Worm (Caenorhabditis elegans) whole organism, late embryonic: ENCODE measurements around the gene srd-41.

ENCODE experiments used
- K09A11.1 ChIP-seq: sonication (generic microtip); optimal IDR thresholded peaks from 2 replicates; lab custom pipeline; 2017; ENCODE audit warnings: antibody characterized with exemption, mild to moderate bottlenecking, missing genetic modification characterization, missing compliant biosample characterization; ENCODE audit not compliant: insufficient read depth
- T23F11.4 ChIP-seq: fragments of 200-800 bp; sonication (Bioruptor generic); optimal IDR thresholded peaks from 2 replicates; lab custom pipeline; 2018; ENCODE audit warnings: mild to moderate bottlenecking, missing genetic modification characterization, missing compliant biosample characterization
- Y22D7AL.16 ChIP-seq: sonication (generic microtip); optimal IDR thresholded peaks from 2 replicates; lab custom pipeline; 2016; ENCODE audit warnings: missing genetic modification characterization, missing compliant biosample characterization
- ahr-1 ChIP-seq: sonication (generic microtip); optimal IDR thresholded peaks from 2 replicates; lab custom pipeline; 2016; ENCODE audit warnings: missing genetic modification characterization, missing compliant biosample characterization
- ceh-2 ChIP-seq: sonication (generic microtip); optimal IDR thresholded peaks from 2 replicates; lab custom pipeline; 2016; ENCODE audit warnings: missing genotype, missing genetic modification characterization, missing compliant biosample characterization
- ceh-24 ChIP-seq: sonication (generic microtip); optimal IDR thresholded peaks from 2 replicates; lab custom pipeline; 2016; ENCODE audit warnings: mild to moderate bottlenecking, missing genetic modification characterization, missing compliant biosample characterization
- ceh-45 ChIP-seq: fragments of 200-800 bp; sonication (Bioruptor generic); IDR thresholded peaks from 2 replicates; pipeline ENCODE4 v1.3.6; 2022; ENCODE audit warnings: missing genetic modification reagents, missing genetic modification characterization, missing compliant biosample characterization
- ceh-48 ChIP-seq: sonication (generic microtip); optimal IDR thresholded peaks from 2 replicates; lab custom pipeline; 2016; ENCODE audit warnings: missing genetic modification characterization, inconsistent platforms, missing compliant biosample characterization
- ceh-6 ChIP-seq: fragments of 200-800 bp; sonication (Bioruptor generic); optimal IDR thresholded peaks from 2 replicates; lab custom pipeline; 2018; ENCODE audit warnings: mild to moderate bottlenecking, missing genetic modification characterization, missing compliant biosample characterization
- che-1 ChIP-seq: sonication (generic microtip); optimal IDR thresholded peaks from 2 replicates; lab custom pipeline; 2016; ENCODE audit warnings: mild to moderate bottlenecking, missing genetic modification characterization, missing compliant biosample characterization
- dve-1 ChIP-seq: sonication (generic microtip); optimal IDR thresholded peaks from 2 replicates; lab custom pipeline; 2017; ENCODE audit warnings: antibody characterized with exemption, mild to moderate bottlenecking, missing genetic modification characterization, missing compliant biosample characterization
- elt-2 ChIP-seq: sonication (generic microtip); optimal IDR thresholded peaks from 2 replicates; lab custom pipeline; 2016; ENCODE audit warnings: missing genetic modification reagents, missing genetic modification characterization, missing compliant biosample characterization
- ets-4 ChIP-seq: sonication (generic microtip); optimal IDR thresholded peaks from 2 replicates; lab custom pipeline; 2016; ENCODE audit warnings: missing genetic modification characterization, missing compliant biosample characterization
- fax-1 ChIP-seq: sonication (generic microtip); optimal IDR thresholded peaks from 2 replicates; lab custom pipeline; 2016; ENCODE audit warnings: missing genotype, missing genetic modification characterization, missing compliant biosample characterization
- fkh-10 ChIP-seq: fragments of 150-350 bp; optimal IDR thresholded peaks from 2 replicates; lab custom pipeline; 2014; ENCODE audit warnings: missing biosample characterization, missing genetic modification reagents, missing genetic modification characterization
- hlh-15 ChIP-seq: sonication (generic microtip); optimal IDR thresholded peaks from 2 replicates; lab custom pipeline; 2016; ENCODE audit warnings: missing genetic modification characterization, missing compliant biosample characterization
- hlh-30 ChIP-seq: sonication (generic microtip); optimal IDR thresholded peaks from 2 replicates; lab custom pipeline; 2017; ENCODE audit warnings: antibody characterized with exemption, missing genetic modification characterization, missing compliant biosample characterization; ENCODE audit not compliant: insufficient read depth
- hlh-8 ChIP-seq: sonication (generic microtip); optimal IDR thresholded peaks from 2 replicates; lab custom pipeline; 2016; ENCODE audit warnings: missing genotype, missing genetic modification characterization, missing compliant biosample characterization
- madf-2 ChIP-seq: sonication (generic microtip); optimal IDR thresholded peaks from 2 replicates; lab custom pipeline; 2017; ENCODE audit warnings: missing genetic modification characterization, missing compliant biosample characterization
- mec-3 ChIP-seq: sonication (generic microtip); optimal IDR thresholded peaks from 2 replicates; lab custom pipeline; 2016; ENCODE audit warnings: borderline replicate concordance, missing genetic modification characterization, missing compliant biosample characterization
- nhr-232 ChIP-seq: sonication (generic microtip); optimal IDR thresholded peaks from 2 replicates; lab custom pipeline; 2016; ENCODE audit warnings: missing genetic modification characterization, missing compliant biosample characterization
- odd-2 ChIP-seq: sonication (generic microtip); optimal IDR thresholded peaks from 2 replicates; lab custom pipeline; 2017; ENCODE audit warnings: antibody characterized with exemption, mild to moderate bottlenecking, missing genetic modification characterization, missing compliant biosample characterization
- pag-3 ChIP-seq: sonication (generic microtip); optimal IDR thresholded peaks from 2 replicates; lab custom pipeline; 2016; ENCODE audit warnings: missing compliant biosample characterization, missing genetic modification characterization, borderline replicate concordance
- pha-4 ChIP-seq: fragments of 150-350 bp; optimal IDR thresholded peaks from 2 replicates; lab custom pipeline; 2018; ENCODE audit warnings: missing biosample characterization, missing genetic modification reagents, missing genetic modification characterization
- pros-1 ChIP-seq: fragments of 150-350 bp; optimal IDR thresholded peaks from 2 replicates; lab custom pipeline; 2014; ENCODE audit warnings: missing biosample characterization, missing genetic modification reagents, missing genetic modification characterization
- sox-2 ChIP-seq: fragments of 200-800 bp; sonication (Bioruptor generic); IDR thresholded peaks from 2 replicates; pipeline ENCODE4 v1.3.6; 2022; ENCODE audit warnings: missing genetic modification reagents, missing genetic modification characterization, missing compliant biosample characterization
- sox-4 ChIP-seq: sonication (generic microtip); optimal IDR thresholded peaks from 2 replicates; lab custom pipeline; 2017; ENCODE audit warnings: mild to moderate bottlenecking, missing genetic modification characterization, inconsistent platforms, missing compliant biosample characterization
- tbx-2 ChIP-seq: sonication (generic microtip); optimal IDR thresholded peaks from 2 replicates; lab custom pipeline; 2016; ENCODE audit warnings: missing genetic modification characterization, missing compliant biosample characterization
- tbx-7 ChIP-seq: sonication (generic microtip); optimal IDR thresholded peaks from 2 replicates; lab custom pipeline; 2016; ENCODE audit warnings: missing genotype, missing genetic modification characterization, missing compliant biosample characterization
- ttx-3 ChIP-seq: sonication (generic microtip); optimal IDR thresholded peaks from 2 replicates; lab custom pipeline; 2016; ENCODE audit warnings: missing genetic modification reagents, missing genetic modification characterization, missing compliant biosample characterization
- unc-3 ChIP-seq, 2 experiments: fragments of 200-800 bp in 1 of 2; sonication (Bioruptor generic) in 1 of 2; sonication (generic microtip) in 1 of 2; conservative IDR thresholded peaks in 1 of 2; optimal IDR thresholded peaks in 1 of 2; 2 replicates each; pipeline versions ENCODE4 v1.3.6 to Lab custom; 2016 to 2022; ENCODE audit warnings: missing compliant biosample characterization in 2 of 2, missing genetic modification characterization in 2 of 2, missing genetic modification reagents in 1 of 2
- unc-42 ChIP-seq: sonication (generic microtip); optimal IDR thresholded peaks from 2 replicates; lab custom pipeline; 2016; ENCODE audit warnings: missing genotype, missing genetic modification characterization, missing compliant biosample characterization
- unc-55 ChIP-seq: sonication (generic microtip); optimal IDR thresholded peaks from 2 replicates; lab custom pipeline; 2017; ENCODE audit warnings: missing biosample characterization, missing genetic modification reagents, missing genetic modification characterization
- unc-86 ChIP-seq: sonication (generic microtip); optimal IDR thresholded peaks from 2 replicates; lab custom pipeline; 2016; ENCODE audit warnings: missing genetic modification characterization, missing compliant biosample characterization
- ztf-16 ChIP-seq: sonication (generic microtip); optimal IDR thresholded peaks from 2 replicates; lab custom pipeline; 2017; ENCODE audit warnings: missing genetic modification characterization, missing compliant biosample characterization

srd-41 gene

DNA sequence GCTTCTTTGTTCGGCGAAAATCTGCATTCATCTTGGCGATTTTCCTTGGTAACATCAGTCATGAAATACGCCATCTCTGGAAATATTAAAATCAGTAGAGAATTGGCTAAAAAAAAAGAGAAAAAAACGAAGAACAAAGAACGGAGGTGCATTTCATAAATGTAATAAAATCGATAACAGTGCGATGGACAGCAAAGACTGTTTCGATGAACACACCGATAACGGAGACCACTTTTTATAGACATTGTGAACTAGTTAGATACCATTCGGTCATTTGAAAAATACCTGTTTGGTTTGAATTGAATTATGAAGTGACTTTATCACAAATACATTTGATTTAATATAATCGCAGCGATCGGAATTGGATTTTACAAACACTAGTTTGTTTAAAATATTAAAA is 26.3 kb downstream of the srd-41 start, which contains the start of gene F42F12.4:
Gene F42F12.4 (minus strand): TSS at position 76 of the 400 bp plus-strand sequence.
- TF ChIP-seq tbx-2 (tag; lab: Kevin White, UChicago) (no peak), pros-1 (no peak)

DNA sequence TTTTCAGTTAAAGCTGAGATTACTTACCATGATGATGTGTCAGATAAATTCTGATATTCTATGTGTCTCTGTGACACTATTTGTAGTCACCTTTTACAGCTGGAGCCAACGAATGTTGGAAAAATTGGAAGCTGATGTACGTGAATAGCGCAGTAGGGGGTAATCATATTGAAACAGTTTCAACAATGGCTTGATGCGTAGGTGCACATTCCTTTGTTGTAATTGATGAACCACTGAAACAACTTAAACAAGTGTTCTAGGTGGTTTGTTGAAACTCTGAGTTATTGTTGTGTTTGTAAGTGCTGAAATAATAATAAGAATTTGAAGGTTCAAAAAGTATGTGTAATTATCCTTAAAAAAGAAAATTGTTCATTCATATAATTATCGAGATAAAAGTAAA is 30.1 kb downstream of the srd-41 start, which contains the start of gene nspc-12:
Gene nspc-12 (minus strand): TSS at position 101 of the 400 bp plus-strand sequence.
- TF ChIP-seq fax-1 (tag; lab: Kevin White, UChicago) (no peak), ceh-6 (GFP tag; lab: Kevin White, UChicago) (no peak), ahr-1 (no peak), ets-4 (no peak), che-1 (tag; lab: Kevin White, UChicago) (no peak), hlh-30 (tag; lab: Kevin White, UChicago) (no peak), ceh-2 (tag; lab: Kevin White, UChicago) (no peak), pha-4 (tag; lab: Kevin White, UChicago) (no peak), dve-1 (no peak), Y22D7AL.16 (no peak), elt-2 (no peak), ceh-45 (GFP tag; lab: Robert Waterston, UW) (no peak), hlh-8 (no peak), madf-2 (tag; lab: Kevin White, UChicago) (no peak), sox-4 (no peak), unc-55 (GFP tag; lab: Kevin White, UChicago) (no peak), sox-2 (GFP tag; lab: Robert Waterston, UW) (no peak)
- TF ChIP-seq, all 69 proteins: peak for 0

DNA sequence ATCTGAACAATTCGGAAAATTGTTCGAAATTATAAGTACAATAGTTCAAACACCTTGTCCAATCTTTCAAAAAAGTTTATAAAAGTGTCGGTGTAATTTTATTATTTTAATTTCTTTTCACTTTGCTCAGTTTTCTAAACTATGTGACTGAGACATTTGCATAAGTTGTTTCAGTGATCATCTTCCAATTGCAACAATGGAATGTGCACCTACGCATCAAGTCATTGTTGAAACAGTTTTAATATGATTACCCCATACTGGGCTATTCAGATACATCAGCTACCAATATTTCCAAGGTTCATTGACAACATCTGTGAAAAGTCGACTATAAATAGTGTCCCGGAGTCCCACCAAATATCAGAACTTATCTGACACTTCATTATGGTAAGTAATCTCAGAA is 30.6 kb downstream of the srd-41 start, which contains the start of gene nspc-13:
Gene nspc-13 (plus strand): TSS at position 301 of the 400 bp plus-strand sequence.
- TF ChIP-seq ztf-16 (no peak), ceh-24 (tag; lab: Kevin White, UChicago) (no peak), pag-3 (tag; lab: Kevin White, UChicago) (no peak)

DNA sequence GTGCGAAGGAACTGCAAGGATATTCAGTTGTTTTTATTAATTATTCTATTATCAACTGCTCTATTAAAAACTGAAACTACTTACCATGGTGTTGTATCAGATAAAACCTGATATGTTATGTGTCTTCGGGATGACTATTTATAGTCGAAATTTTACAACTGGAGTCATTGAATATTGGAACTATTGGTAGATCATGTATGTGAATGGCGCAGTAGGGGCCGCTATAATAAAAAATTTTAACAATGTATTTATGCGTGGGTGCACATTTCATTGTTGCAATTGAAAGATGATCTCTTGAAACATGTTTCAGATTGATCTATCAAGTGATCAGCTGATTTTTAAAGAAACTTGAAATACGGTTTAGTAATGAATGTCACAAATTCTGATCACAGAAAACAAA is 32.4 kb downstream of the srd-41 start, which contains the start of gene nspc-14:
Gene nspc-14 (minus strand): TSS at position 101 of the 400 bp plus-strand sequence.
- no peak for TF ChIP-seq odd-2 (tag; lab: Kevin White, UChicago)
- no peak for TF ChIP-seq fax-1 (tag; lab: Kevin White, UChicago)
- TF ChIP-seq fkh-10, result no peak
- TF ChIP-seq pha-4 (tag; lab: Kevin White, UChicago), result no peak
- TF ChIP-seq mec-3 (tag; lab: Kevin White, UChicago), result no peak
- no peak for TF ChIP-seq K09A11.1
- TF ChIP-seq hlh-15 (tag; lab: Kevin White, UChicago), result no peak
- TF ChIP-seq T23F11.4 (GFP tag; lab: Kevin White, UChicago), result no peak
- TF ChIP-seq unc-42 (tag; lab: Kevin White, UChicago), result no peak
- no peak for TF ChIP-seq ceh-6 (GFP tag; lab: Kevin White, UChicago)
- no peak for TF ChIP-seq ceh-48
- no peak for TF ChIP-seq ttx-3 (tag; lab: Kevin White, UChicago)
- no peak for TF ChIP-seq unc-55 (GFP tag; lab: Kevin White, UChicago)
- no peak for TF ChIP-seq unc-86 (tag; lab: Kevin White, UChicago)
- no peak for TF ChIP-seq unc-3 (GFP tag; conservative IDR thresholded peaks at IDR 0.05; lab: Robert Waterston, UW)
- TF ChIP-seq unc-3 (tag; optimal IDR thresholded peaks at IDR 0.05; lab: Kevin White, UChicago), result no peak

DNA sequence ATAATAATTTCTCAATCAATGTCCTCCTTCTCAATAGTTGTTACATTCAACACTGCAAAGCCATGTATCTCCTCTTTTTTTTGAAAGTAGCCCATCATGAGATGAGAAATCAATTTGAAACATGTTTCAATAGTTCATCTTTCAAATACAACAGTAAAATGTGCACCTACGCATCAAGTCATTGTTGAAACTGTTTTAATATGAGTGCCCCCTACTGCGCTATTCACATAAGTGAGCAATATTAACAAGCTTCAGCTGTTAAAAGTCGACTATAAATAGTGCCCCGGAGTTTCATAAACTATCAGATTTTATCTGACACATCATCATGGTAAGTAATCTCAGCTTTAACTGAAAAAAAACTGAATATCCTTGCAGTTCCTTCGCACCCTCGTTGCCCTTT is 33.9 kb downstream of the srd-41 start, which contains the start of the genes nspc-15 and F19H6.6:
Gene nspc-15 (plus strand): TSS at position 301 of the 400 bp plus-strand sequence.
Gene F19H6.6 (plus strand): TSS at position 384 of the 400 bp plus-strand sequence.
- TF ChIP-seq nhr-232, result no peak
- TF ChIP-seq tbx-7 (tag; lab: Kevin White, UChicago), result no peak
- no peak for TF ChIP-seq ceh-45 (GFP tag; lab: Robert Waterston, UW)
- no peak for TF ChIP-seq ceh-24 (tag; lab: Kevin White, UChicago)
